Fruit fly (Drosophila melanogaster) S2 (cell line): ENCODE data around the gene CG17267.

Experiments
- CG8478 ChIP-seq: fragments of >200 bp; optimal IDR thresholded peaks from 2 replicates; lab custom pipeline; 2018
- CTCF ChIP-seq, 2 experiments: fragments of >200 bp; optimal IDR thresholded peaks; 2 replicates each; lab custom pipeline; 2018

- TF ChIP-seq CG8478 (lab: Kevin White, UChicago), result no peak
- TF ChIP-seq CTCF (optimal IDR thresholded peaks at IDR 0.05; lab: Kevin White, UChicago), result no peak
These were observed 19.6 kb downstream of the CG17267 start for dm6 chr3R:20719286-20719685.
